Worm (Caenorhabditis elegans): ENCODE results near the gene gtf-2H3.
A peak's percentile ranks its signal among the peaks of the same experiment; 100 is the strongest.

gtf-2H3 gene

ce11 chrIII:10108995-10109394, 11.0 kb downstream of the gtf-2H3 start, which contains the start of gene T16H12.9:
TSS of gene T16H12.9 (plus strand) at chrIII:10109295.
- TF ChIP-seq F49E8.2 (tag; optimal IDR thresholded peaks at IDR 0.05; ENCODE audit: borderline replicate concordance) (no peak), daf-19 (GFP tag; conservative IDR thresholded peaks at IDR 0.05) (no peak), arid-1 (GFP tag; conservative IDR thresholded peaks at IDR 0.05) (no peak), D1046.2 (GFP tag; IDR thresholded peaks at IDR 0.05) (no peak), pqm-1 (tag; optimal IDR thresholded peaks at IDR 0.05) (no peak), F26F4.8 (GFP tag; conservative IDR thresholded peaks at IDR 0.05) (no peak)

- TF ChIP-seq nhr-41 (GFP tag; IDR thresholded peaks at IDR 0.05) (no peak), daf-8 (GFP tag; IDR thresholded peaks at IDR 0.05) (no peak)
Measured at ce11 chrIII:10106390-10106789, 13.6 kb downstream of the gtf-2H3 start, which contains the start of gene srt-55. TSS of gene srt-55 (minus strand) at chrIII:10106490.

- TF ChIP-seq pha-4 (GFP tag; IDR thresholded peaks at IDR 0.05) (no peak), pha-4 (tag; optimal IDR thresholded peaks at IDR 0.05) (no peak), nhr-76 (tag; optimal IDR thresholded peaks at IDR 0.05) (no peak), mes-2 (tag; optimal IDR thresholded peaks at IDR 0.05; ENCODE audit: poor library complexity, severe bottlenecking) (no peak), egl-27 (tag; optimal IDR thresholded peaks at IDR 0.05) (no peak), duxl-1 (tag; optimal IDR thresholded peaks at IDR 0.05; ENCODE audit: poor library complexity) (no peak), attf-4 (tag; optimal IDR thresholded peaks at IDR 0.05) (no peak), hlh-30 (tag; optimal IDR thresholded peaks at IDR 0.05; ENCODE audit: insufficient read depth) (no peak), T20F7.1 (GFP tag; optimal IDR thresholded peaks at IDR 0.05) (no peak), ceh-32 (tag; optimal IDR thresholded peaks at IDR 0.05; ENCODE audit: poor library complexity) (no peak)
Measured at ce11 chrIII:10101352-10101751, 18.6 kb downstream of the gtf-2H3 start, which contains the start of gene kel-10. TSS of gene kel-10 (minus strand) at chrIII:10101452.

ce11 chrIII:10097981-10098380, 22.0 kb downstream of the gtf-2H3 start, which contains the start of gene spop-1:
TSS of gene spop-1 (minus strand) at chrIII:10098081.
- no peak for TF ChIP-seq lin-38 (GFP tag; IDR thresholded peaks at IDR 0.05)
- TF ChIP-seq Y48G9A.11 (GFP tag; IDR thresholded peaks at IDR 0.05): no peak
- TF ChIP-seq jun-1 (tag; optimal IDR thresholded peaks at IDR 0.05): no peak
- TF ChIP-seq nhr-76 (tag; optimal IDR thresholded peaks at IDR 0.05): no peak
- no peak for TF ChIP-seq gei-8 (GFP tag; optimal IDR thresholded peaks at IDR 0.05)
- no peak for TF ChIP-seq daf-19 (GFP tag; conservative IDR thresholded peaks at IDR 0.05)
- peak; percentile 52 for TF ChIP-seq aha-1 (tag)

ce11 chrIII:10096525-10096972, 23.4 kb downstream of the gtf-2H3 start:
- TF ChIP-seq unc-39 (tag; optimal IDR thresholded peaks at IDR 0.05) (no peak), ceh-62 (tag; optimal IDR thresholded peaks at IDR 0.05) (no peak), ceh-82 (tag; optimal IDR thresholded peaks at IDR 0.05) (no peak), ceh-32 (tag; optimal IDR thresholded peaks at IDR 0.05; ENCODE audit: poor library complexity) (no peak), pqm-1 (tag; optimal IDR thresholded peaks at IDR 0.05) (peak; percentile 27), nhr-48 (tag; optimal IDR thresholded peaks at IDR 0.05) (peak; percentile 94), snpc-1.2 (GFP tag; IDR thresholded peaks at IDR 0.05) (no peak), nhr-77 (tag; optimal IDR thresholded peaks at IDR 0.05) (peak; percentile 34), hif-1 (tag; optimal IDR thresholded peaks at IDR 0.05) (peak in 1 of 2 experiments; percentile 77), daf-12 (tag; optimal IDR thresholded peaks at IDR 0.05) (no peak), aly-2 (tag; optimal IDR thresholded peaks at IDR 0.05) (no peak), daf-8 (GFP tag; IDR thresholded peaks at IDR 0.05) (no peak), dmd-8 (GFP tag; IDR thresholded peaks at IDR 0.05) (no peak), nhr-25 (tag; optimal IDR thresholded peaks at IDR 0.05; ENCODE audit: borderline replicate concordance, insufficient read depth) (peak; percentile 67), saeg-2 (GFP tag; IDR thresholded peaks at IDR 0.05) (peak; percentile 50; the same call in 1 of the 2 replicates), R02D3.7 (tag; optimal IDR thresholded peaks at IDR 0.05) (no peak), daf-16 (GFP tag; optimal IDR thresholded peaks at IDR 0.05) (peak; percentile 56 to 69), daf-16 (tag; optimal IDR thresholded peaks at IDR 0.05) (peak; percentile 72), egl-27 (tag; optimal IDR thresholded peaks at IDR 0.05) (no peak), mep-1 (tag; optimal IDR thresholded peaks at IDR 0.05) (peak; percentile 91), D1046.2 (GFP tag; IDR thresholded peaks at IDR 0.05) (no peak), nhr-41 (GFP tag; IDR thresholded peaks at IDR 0.05) (no peak), egl-43 (GFP tag; IDR thresholded peaks at IDR 0.05) (peak; percentile 80), nhr-42 (GFP tag; IDR thresholded peaks at IDR 0.05) (peak; percentile 45; the same call in 1 of the 2 replicates), T20F7.1 (GFP tag; optimal IDR thresholded peaks at IDR 0.05) (peak; percentile 66), lir-3 (tag; optimal IDR thresholded peaks at IDR 0.05) (no peak), zip-2 (tag; optimal IDR thresholded peaks at IDR 0.05) (no peak)
